Worm (Caenorhabditis elegans) whole organism, L2 larva: ENCODE results near the gene hsp-17.

Source experiments
- ama-1 ChIP-seq: fragments of 150-350 bp; optimal IDR thresholded peaks from 2 replicates; lab custom pipeline; 2018; ENCODE audit warnings: inconsistent platforms
- blmp-1 ChIP-seq: sonication (generic microtip); optimal IDR thresholded peaks from 2 replicates; lab custom pipeline; 2017; ENCODE audit warnings: missing genetic modification characterization, mild to moderate bottlenecking, missing compliant biosample characterization, antibody characterized with exemption, moderate library complexity; ENCODE audit not compliant: insufficient read depth
- egl-27 ChIP-seq: sonication (generic microtip); optimal IDR thresholded peaks from 3 replicates; lab custom pipeline; 2017; ENCODE audit warnings: missing biosample characterization, missing genetic modification reagents, missing genetic modification characterization
- fos-1 ChIP-seq: fragments of 150-350 bp; optimal IDR thresholded peaks from 2 replicates; lab custom pipeline; 2014; ENCODE audit warnings: missing biosample characterization, missing genetic modification characterization
- lin-13 ChIP-seq: fragments of 150-350 bp; optimal IDR thresholded peaks from 2 replicates; lab custom pipeline; 2014; ENCODE audit warnings: missing biosample characterization, missing genetic modification reagents, missing genetic modification characterization
- lin-39 ChIP-seq: fragments of 150-350 bp; optimal IDR thresholded peaks from 2 replicates; lab custom pipeline; 2014; ENCODE audit warnings: missing biosample characterization, missing genetic modification reagents, missing genetic modification characterization
- lsy-2 ChIP-seq, 2 experiments: fragments of 150-350 bp in 1 of 2; sonication (generic microtip) in 1 of 2; optimal IDR thresholded peaks; 2 replicates each; lab custom pipeline; 2014 to 2017; ENCODE audit warnings: missing biosample characterization in 2 of 2, missing genetic modification characterization in 2 of 2
- nhr-12 ChIP-seq: fragments of 150-350 bp; optimal IDR thresholded peaks from 2 replicates; lab custom pipeline; 2014; ENCODE audit warnings: missing biosample characterization, missing genetic modification characterization
- unc-55 ChIP-seq: fragments of 150-350 bp; sonication (generic microtip); optimal IDR thresholded peaks from 3 replicates; lab custom pipeline; 2014; ENCODE audit warnings: missing biosample characterization, missing genetic modification reagents, missing genetic modification characterization

DNA sequence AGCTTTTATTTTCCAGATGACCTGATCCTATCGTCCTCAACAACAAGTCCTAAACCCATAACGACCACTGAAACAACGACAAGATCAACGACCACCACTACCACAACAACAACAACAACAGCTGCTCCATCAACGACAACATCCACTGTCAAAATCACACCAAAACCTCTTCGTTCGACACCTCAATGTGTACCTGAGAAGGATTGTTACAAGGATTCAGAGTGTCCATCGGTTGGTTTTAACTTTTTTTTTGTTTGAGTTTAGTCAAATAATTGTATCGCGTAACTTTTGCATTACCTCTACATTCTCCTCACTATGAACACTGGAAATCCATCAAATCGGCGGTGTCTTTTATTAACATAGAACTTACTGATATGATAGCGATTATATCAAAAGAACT lies 5.7 kb downstream of the hsp-17 start:
- TF ChIP-seq lin-39 (tag; lab: Kevin White, UChicago) (no peak), lsy-2 (tag; optimal IDR thresholded peaks at IDR 0.05; lab: Kevin White, UChicago) (no peak), egl-27 (no peak), lin-13 (no peak), ama-1 (no peak), nhr-12 (tag; lab: Kevin White, UChicago) (no peak), blmp-1 (tag; lab: Kevin White, UChicago) (no peak), unc-55 (no peak), fos-1 (tag; lab: Kevin White, UChicago) (no peak)
